Worm (Caenorhabditis elegans): ENCODE data around the gene madf-3.

madf-3 gene

DNA sequence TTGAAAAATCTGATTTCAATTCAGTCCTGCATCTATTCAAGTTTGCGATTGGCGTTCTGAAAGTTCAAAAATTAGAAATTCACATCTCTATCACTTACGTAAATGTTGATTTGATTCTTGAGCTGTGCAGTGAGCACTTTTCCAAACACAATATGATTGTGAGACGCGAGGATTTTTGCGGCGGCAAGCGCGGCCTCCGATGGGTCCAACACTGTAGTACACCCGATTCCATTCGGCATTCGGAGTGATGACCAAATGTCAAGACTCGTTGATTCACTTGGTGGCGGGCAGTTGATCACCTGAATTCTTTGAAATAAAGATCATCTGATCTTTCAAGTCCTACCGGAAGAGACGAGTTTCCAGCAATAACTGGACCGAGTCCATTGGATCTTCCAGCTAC lies 35.2 kb downstream of the madf-3 start:
- no peak for TF ChIP-seq elt-3 (tag; optimal IDR thresholded peaks at IDR 0.05)
- TF ChIP-seq ceh-16 (tag; optimal IDR thresholded peaks at IDR 0.05): no peak
- no peak for TF ChIP-seq ZK546.5 (tag; optimal IDR thresholded peaks at IDR 0.05)
- no peak for TF ChIP-seq mbf-1 (tag; optimal IDR thresholded peaks at IDR 0.05)
- no peak for TF ChIP-seq unc-39 (tag; optimal IDR thresholded peaks at IDR 0.05)
- TF ChIP-seq ztf-11 (tag; optimal IDR thresholded peaks at IDR 0.05): no peak
- no peak for TF ChIP-seq peb-1 (tag; optimal IDR thresholded peaks at IDR 0.05)
- TF ChIP-seq lin-11 (tag; optimal IDR thresholded peaks at IDR 0.05): no peak
- no peak for TF ChIP-seq nhr-21 (tag; optimal IDR thresholded peaks at IDR 0.05)
- no peak for TF ChIP-seq gmeb-1 (tag; optimal IDR thresholded peaks at IDR 0.05)
- TF ChIP-seq nhr-10 (tag; optimal IDR thresholded peaks at IDR 0.05): no peak
- TF ChIP-seq nhr-237 (tag; optimal IDR thresholded peaks at IDR 0.05): no peak

DNA sequence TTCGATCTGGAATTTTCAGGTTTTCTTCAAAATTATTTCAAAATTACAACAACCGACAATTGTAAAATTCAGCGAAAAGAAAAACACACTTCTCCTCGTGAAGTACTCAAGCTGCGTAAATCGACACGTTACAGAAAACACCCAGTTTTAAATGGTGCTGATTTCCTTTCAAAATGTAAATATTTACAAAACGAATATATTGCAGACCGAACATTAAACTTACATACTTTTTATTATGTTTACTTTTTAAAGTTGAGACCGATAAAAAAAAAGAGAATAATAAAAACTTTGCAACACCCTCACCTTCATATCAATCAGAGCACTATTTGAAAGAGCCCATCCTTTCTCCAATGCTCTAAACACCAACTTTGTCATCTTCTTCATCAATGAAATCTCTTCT lies 36.3 kb downstream of the madf-3 start:
- no peak for TF ChIP-seq nhr-6 (tag; optimal IDR thresholded peaks at IDR 0.05)
- no peak for TF ChIP-seq nhr-129 (tag; optimal IDR thresholded peaks at IDR 0.05)
- TF ChIP-seq peb-1 (tag; optimal IDR thresholded peaks at IDR 0.05): no peak
- TF ChIP-seq snpc-4 (tag; optimal IDR thresholded peaks at IDR 0.05): no peak
- no peak for TF ChIP-seq ama-1 (optimal IDR thresholded peaks at IDR 0.05)
- TF ChIP-seq unc-55 (GFP tag; optimal IDR thresholded peaks at IDR 0.05): no peak
- TF ChIP-seq ztf-11 (tag; optimal IDR thresholded peaks at IDR 0.05): no peak
- no peak for TF ChIP-seq lin-11 (tag; optimal IDR thresholded peaks at IDR 0.05)
- no peak for TF ChIP-seq unc-39 (tag; optimal IDR thresholded peaks at IDR 0.05)
- no peak for TF ChIP-seq ztf-1 (GFP tag; conservative IDR thresholded peaks at IDR 0.05)

DNA sequence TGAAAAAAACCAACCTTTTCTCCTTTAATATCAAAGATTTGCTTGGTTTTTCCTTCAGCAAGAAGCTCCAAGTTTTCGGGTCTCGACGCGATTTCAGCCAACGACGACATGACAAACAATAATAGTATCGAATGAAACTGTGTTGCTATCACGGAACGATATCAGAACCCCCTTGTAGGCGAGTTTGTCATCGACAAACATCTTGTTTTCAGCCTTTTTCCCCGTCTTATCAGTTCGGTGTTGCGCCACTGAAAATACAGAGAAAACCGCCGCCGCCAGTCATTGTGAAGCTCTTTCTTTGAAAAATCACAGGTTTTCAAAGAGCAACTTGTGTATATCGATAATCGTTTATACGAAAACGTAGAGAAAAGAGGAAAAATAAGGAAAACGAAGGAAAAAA lies 37.9 kb downstream of the madf-3 start, which contains the start of gene paic-1:
Gene paic-1 (minus strand): TSS at position 120 of the 400 bp plus-strand sequence.
- TF ChIP-seq fos-1 (tag; optimal IDR thresholded peaks at IDR 0.05) (peak; percentile 57), lin-39 (tag; optimal IDR thresholded peaks at IDR 0.05) (no peak), C34F6.9 (tag; optimal IDR thresholded peaks at IDR 0.05) (no peak), elt-1 (tag; optimal IDR thresholded peaks at IDR 0.05) (no peak), crh-2 (tag; optimal IDR thresholded peaks at IDR 0.05) (peak; percentile 3), skn-1 (tag; optimal IDR thresholded peaks at IDR 0.05) (no peak), nhr-77 (tag; optimal IDR thresholded peaks at IDR 0.05) (no peak)

DNA sequence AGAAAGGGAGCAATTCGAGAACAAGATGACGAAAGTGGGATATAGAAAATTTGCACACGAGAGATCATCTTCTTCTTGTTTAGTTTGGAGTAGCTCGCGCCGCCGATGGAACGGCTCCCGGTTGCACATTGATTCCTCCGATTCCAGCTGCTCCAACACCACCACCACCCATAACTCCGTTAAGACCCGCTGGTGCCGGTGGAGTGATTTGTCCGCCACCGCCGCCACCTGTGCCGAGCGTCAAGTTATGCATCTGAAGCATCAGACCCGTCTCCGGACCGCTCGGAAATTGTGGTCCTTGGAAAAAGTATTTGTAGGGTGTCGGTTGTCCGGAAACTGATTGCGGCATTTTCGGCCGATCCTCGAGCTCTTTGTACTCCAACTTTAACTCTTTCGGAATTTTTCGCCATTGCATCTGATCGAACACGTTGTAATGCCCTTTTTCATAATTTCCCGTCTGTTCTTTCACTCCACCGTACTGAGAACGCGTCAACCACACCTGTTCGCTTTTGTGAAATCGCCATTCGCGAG lies 38.4 kb downstream of the madf-3 start:
- TF ChIP-seq nhr-77 (tag; optimal IDR thresholded peaks at IDR 0.05) (no peak), crh-2 (tag; optimal IDR thresholded peaks at IDR 0.05) (no peak), skn-1 (tag; optimal IDR thresholded peaks at IDR 0.05) (no peak), Y55F3AM.14 (GFP tag; optimal IDR thresholded peaks at IDR 0.05) (no peak), sma-3 (GFP tag; optimal IDR thresholded peaks at IDR 0.05) (no peak), dmd-4 (tag; optimal IDR thresholded peaks at IDR 0.05) (no peak), C34F6.9 (tag; optimal IDR thresholded peaks at IDR 0.05) (no peak), nhr-21 (tag; optimal IDR thresholded peaks at IDR 0.05) (no peak), unc-55 (GFP tag; optimal IDR thresholded peaks at IDR 0.05) (no peak), ztf-4 (tag; optimal IDR thresholded peaks at IDR 0.05) (no peak), nhr-10 (tag; optimal IDR thresholded peaks at IDR 0.05) (no peak), nhr-6 (tag; optimal IDR thresholded peaks at IDR 0.05) (no peak), mbf-1 (tag; optimal IDR thresholded peaks at IDR 0.05) (no peak), nhr-23 (tag; optimal IDR thresholded peaks at IDR 0.05) (no peak), nhr-12 (tag; optimal IDR thresholded peaks at IDR 0.05) (no peak), blmp-1 (tag; optimal IDR thresholded peaks at IDR 0.05; ENCODE audit: insufficient read depth) (no peak), nhr-11 (tag; optimal IDR thresholded peaks at IDR 0.05) (no peak), ceh-16 (tag; optimal IDR thresholded peaks at IDR 0.05) (no peak)

DNA sequence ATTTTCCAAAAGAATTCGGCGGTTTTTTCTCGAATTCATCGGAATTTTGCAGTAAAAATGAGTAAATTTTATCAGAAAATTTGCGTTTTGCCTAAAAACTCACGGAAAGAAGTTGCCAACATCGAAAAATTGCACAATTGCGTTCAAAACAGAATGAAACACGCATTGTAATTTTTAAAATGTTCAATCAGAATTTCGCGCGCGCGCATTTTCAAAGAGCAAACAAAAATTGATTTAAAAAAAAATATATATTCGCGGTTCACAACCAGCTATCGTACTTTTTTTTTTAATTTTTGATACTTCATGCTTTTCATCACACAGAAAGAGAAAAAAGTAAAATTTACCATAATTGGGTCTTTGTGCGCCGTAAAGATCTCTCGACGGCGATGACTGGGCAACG lies 40.3 kb downstream of the madf-3 start:
- TF ChIP-seq nhr-10 (tag; optimal IDR thresholded peaks at IDR 0.05) (no peak), alr-1 (tag; optimal IDR thresholded peaks at IDR 0.05) (no peak)
